Worm (Caenorhabditis elegans) whole organism, midembryonic: ENCODE measurements around the gene haf-3.

Experiments
- T22C8.4 ChIP-seq: fragments of 200-800 bp; sonication (Bioruptor generic); IDR thresholded peaks from 2 replicates; pipeline ENCODE4 v1.3.6; 2022; ENCODE audit warnings: missing genetic modification characterization, missing compliant biosample characterization
- ztf-23 ChIP-seq: fragments of 200-800 bp; sonication (Bioruptor generic); IDR thresholded peaks from 2 replicates; pipeline ENCODE4 v1.3.6; 2022; ENCODE audit warnings: missing genetic modification reagents, missing genetic modification characterization, missing compliant biosample characterization
- ztf-29 ChIP-seq: fragments of 200-800 bp; sonication (Bioruptor generic); IDR thresholded peaks from 2 replicates; pipeline ENCODE4 v1.3.6; 2022; ENCODE audit warnings: missing genetic modification reagents, missing genetic modification characterization, missing compliant biosample characterization

- no peak for TF ChIP-seq ztf-23 (GFP tag; lab: Robert Waterston, UW)
- no peak for TF ChIP-seq ztf-29
- TF ChIP-seq T22C8.4, result no peak
These were observed 13.9 kb downstream of the haf-3 start, which contains the start of gene str-43 for ce11 chrV:15752049-15752448.
